Fruit fly (Drosophila melanogaster): ENCODE data around the gene PlexA.
A peak's percentile ranks its signal among the peaks of the same experiment; 100 is the strongest.

Gene PlexA

DNA sequence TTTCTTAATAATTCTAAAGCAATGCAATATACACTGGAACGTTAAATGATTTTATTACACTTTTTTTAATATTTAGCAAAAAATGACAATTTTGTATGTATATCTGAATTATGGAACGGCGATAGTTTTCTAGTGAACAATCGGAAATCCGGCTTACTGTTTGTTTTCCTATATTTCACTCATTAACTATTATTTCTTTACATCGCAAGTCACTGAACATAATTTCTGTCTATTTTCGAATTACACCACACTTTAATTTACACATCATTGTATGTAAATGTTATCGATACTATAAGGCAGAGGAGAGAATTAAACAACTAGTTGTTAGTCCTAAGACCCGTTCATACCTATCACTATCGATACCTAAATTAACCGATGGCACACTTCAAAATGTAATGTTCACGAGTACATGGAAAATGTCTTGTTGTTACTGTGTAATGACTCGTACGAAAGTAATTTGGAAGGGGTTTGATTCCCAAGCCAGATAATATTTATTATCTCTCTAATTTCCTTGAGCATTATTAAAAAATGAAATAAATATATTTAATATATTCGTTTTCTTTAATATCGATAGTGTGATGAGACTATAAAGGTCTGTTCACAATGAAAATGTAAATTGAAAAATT is at the start of gene PlexA:
Gene PlexA, minus strand, starts transcription at position 296 of the 626 bp plus-strand sequence.
- TF ChIP-seq dsf (GFP tag; optimal IDR thresholded peaks at IDR 0.05; ENCODE audit: borderline replicate concordance) (no peak), usp (GFP tag; optimal IDR thresholded peaks at IDR 0.05) (no peak), HLH106 (tag; optimal IDR thresholded peaks at IDR 0.05) (peak; percentile 92), h (GFP tag; optimal IDR thresholded peaks at IDR 0.05) (peak; percentile 39), sv (GFP tag; optimal IDR thresholded peaks at IDR 0.05) (peak; percentile 69), dmrt93B (GFP tag; optimal IDR thresholded peaks at IDR 0.05) (peak; percentile 86), lola (GFP tag; optimal IDR thresholded peaks at IDR 0.05) (peak; percentile 76), tai (GFP tag; optimal IDR thresholded peaks at IDR 0.05) (peak; percentile 59), woc (GFP tag; optimal IDR thresholded peaks at IDR 0.05) (peak; percentile 53), dl (GFP tag; optimal IDR thresholded peaks at IDR 0.05; ENCODE audit: insufficient read depth in 1 of 2, partially characterized antibody in 2 of 2) (no peak), Jra (GFP tag; optimal IDR thresholded peaks at IDR 0.05) (no peak), Dif (GFP tag; optimal IDR thresholded peaks at IDR 0.05; ENCODE audit: partially characterized antibody) (no peak), sage (GFP tag; optimal IDR thresholded peaks at IDR 0.05) (no peak), br (GFP tag; optimal IDR thresholded peaks at IDR 0.05) (peak; percentile 26), rgr (GFP tag; optimal IDR thresholded peaks at IDR 0.05) (peak; percentile 66), Hr83 (GFP tag; optimal IDR thresholded peaks at IDR 0.05; ENCODE audit: poor library complexity, severe bottlenecking) (no peak), GATAd (GFP tag; optimal IDR thresholded peaks at IDR 0.05) (peak; percentile 19), CrebA (GFP tag; optimal IDR thresholded peaks at IDR 0.05; ENCODE audit: borderline replicate concordance) (no peak), CG9705 (GFP tag; optimal IDR thresholded peaks at IDR 0.05) (peak; percentile 85), Hr78 (GFP tag; optimal IDR thresholded peaks at IDR 0.05) (no peak), Mio (GFP tag; optimal IDR thresholded peaks at IDR 0.05) (no peak), psq (GFP tag; optimal IDR thresholded peaks at IDR 0.05) (peak; percentile 54), foxo (GFP tag; optimal IDR thresholded peaks at IDR 0.05) (peak in 1 of 2 experiments; percentile 73), Myc (optimal IDR thresholded peaks at IDR 0.05) (peak; percentile 17), Abd-B (GFP tag; optimal IDR thresholded peaks at IDR 0.05) (no peak), Vsx2 (GFP tag; optimal IDR thresholded peaks at IDR 0.05; ENCODE audit: partially characterized antibody) (no peak), Hnf4 (GFP tag; optimal IDR thresholded peaks at IDR 0.05) (peak; percentile 67), CG32264 (GFP tag; optimal IDR thresholded peaks at IDR 0.05) (peak; percentile 25), Dfd (GFP tag; optimal IDR thresholded peaks at IDR 0.05) (peak; percentile 58), OdsH (GFP tag; optimal IDR thresholded peaks at IDR 0.05) (peak; percentile 7), ey (GFP tag; optimal IDR thresholded peaks at IDR 0.05) (peak; percentile 63), N (GFP tag; optimal IDR thresholded peaks at IDR 0.05) (peak; percentile 94), Sp1 (GFP tag; optimal IDR thresholded peaks at IDR 0.05) (peak; percentile 82), pan (optimal IDR thresholded peaks at IDR 0.05) (no peak), brk (GFP tag; optimal IDR thresholded peaks at IDR 0.05) (no peak), Rel (GFP tag; optimal IDR thresholded peaks at IDR 0.05) (no peak), Rel (tag; optimal IDR thresholded peaks at IDR 0.05) (peak; percentile 26), jim (GFP tag; optimal IDR thresholded peaks at IDR 0.05) (no peak), fru (GFP tag; optimal IDR thresholded peaks at IDR 0.05) (peak; percentile 42)

DNA sequence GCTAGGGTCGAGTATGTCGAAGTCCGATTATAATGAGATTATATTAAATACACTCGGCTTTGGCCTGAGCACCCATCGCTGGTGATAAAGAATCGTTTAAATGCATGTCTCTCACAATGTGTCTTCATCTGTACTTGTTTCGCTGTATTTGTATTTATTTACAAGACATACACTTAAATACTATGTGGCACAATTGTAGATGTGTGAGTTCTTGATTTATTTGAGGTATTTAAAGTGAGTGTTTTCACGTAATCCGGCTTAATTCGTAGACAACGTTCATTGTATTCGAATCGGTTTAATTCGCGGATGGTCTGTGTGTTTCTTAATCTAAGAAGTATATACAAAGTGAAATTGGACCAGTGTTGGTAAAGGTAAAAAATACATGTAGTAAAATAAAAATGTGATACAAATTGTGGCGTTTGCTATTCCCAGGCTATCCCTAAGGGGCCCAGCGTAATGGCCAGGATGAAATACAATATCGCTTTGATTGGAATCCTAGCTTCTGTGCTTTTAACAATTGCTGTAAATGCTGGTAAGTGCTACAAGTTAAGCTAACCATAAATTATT is 37.8 kb upstream of the PlexA start, which contains the start of gene Zyx:
Gene Zyx, minus strand, starts transcription at position 350 of the 567 bp plus-strand sequence.
- no peak for TF ChIP-seq sv (GFP tag; optimal IDR thresholded peaks at IDR 0.05)
- TF ChIP-seq Hnf4 (GFP tag; optimal IDR thresholded peaks at IDR 0.05) = no peak
- TF ChIP-seq dsf (GFP tag; optimal IDR thresholded peaks at IDR 0.05; ENCODE audit: borderline replicate concordance) = no peak
- no peak for TF ChIP-seq psq (GFP tag; optimal IDR thresholded peaks at IDR 0.05)
- no peak for TF ChIP-seq N (GFP tag; optimal IDR thresholded peaks at IDR 0.05)
- no peak for TF ChIP-seq Dfd (GFP tag; optimal IDR thresholded peaks at IDR 0.05)
- TF ChIP-seq Vsx2 (GFP tag; optimal IDR thresholded peaks at IDR 0.05; ENCODE audit: partially characterized antibody) = no peak
- no peak for TF ChIP-seq CG9705 (GFP tag; optimal IDR thresholded peaks at IDR 0.05)
- no peak for TF ChIP-seq CG32264 (GFP tag; optimal IDR thresholded peaks at IDR 0.05)
- TF ChIP-seq br (GFP tag; optimal IDR thresholded peaks at IDR 0.05) = no peak
- TF ChIP-seq pan (optimal IDR thresholded peaks at IDR 0.05) = no peak
- no peak for TF ChIP-seq Hr78 (GFP tag; optimal IDR thresholded peaks at IDR 0.05)
- TF ChIP-seq tai (GFP tag; optimal IDR thresholded peaks at IDR 0.05) = no peak
- TF ChIP-seq brk (GFP tag; optimal IDR thresholded peaks at IDR 0.05) = no peak

Measured in whole organism, wandering third instar larva.